Fruit fly (Drosophila melanogaster): ENCODE results near the gene CG2116.

- TF ChIP-seq zen (tag; optimal IDR thresholded peaks at IDR 0.05): no peak
- no peak for TF ChIP-seq CG1529 (GFP tag; optimal IDR thresholded peaks at IDR 0.05)
Observed at dm6 chrX:8100826-8101079, 28.9 kb upstream of the CG2116 start.
